Fruit fly (Drosophila melanogaster): ENCODE results near the gene CG8173.

Gene CG8173

DNA sequence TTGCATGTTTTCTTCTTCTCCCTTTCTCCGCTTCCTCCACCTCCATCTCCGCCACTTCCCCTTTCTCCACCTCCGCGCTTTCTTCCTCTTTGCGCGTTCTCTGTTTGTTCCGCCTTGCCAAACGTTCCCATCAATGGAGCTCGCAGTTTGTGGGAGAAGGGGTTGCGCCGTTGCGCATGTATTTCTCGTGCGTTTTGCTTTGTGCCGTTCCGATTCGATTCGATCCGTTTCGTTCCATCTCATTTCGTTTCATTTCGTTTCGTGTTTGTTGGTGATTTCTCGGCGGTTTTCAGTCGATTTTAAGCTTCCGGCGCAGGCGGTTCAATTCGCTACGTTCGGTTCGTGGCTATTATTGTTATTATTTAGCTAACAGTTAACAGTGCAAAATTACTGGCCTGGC is 13.5 kb upstream of the CG8173 start:
- no peak for TF ChIP-seq CG8478 (optimal IDR thresholded peaks at IDR 0.05)
- no peak for TF ChIP-seq psq (optimal IDR thresholded peaks at IDR 0.05)
- no peak for TF ChIP-seq EcR (GFP tag; optimal IDR thresholded peaks at IDR 0.05)
- no peak for TF ChIP-seq Dll (optimal IDR thresholded peaks at IDR 0.05)
- no peak for TF ChIP-seq usp (GFP tag; optimal IDR thresholded peaks at IDR 0.05)
- no peak for TF ChIP-seq pan (optimal IDR thresholded peaks at IDR 0.05)

dm6 chrX:17720261-17721052 is 11.0 kb upstream of the CG8173 start:
- TF ChIP-seq pan (optimal IDR thresholded peaks at IDR 0.05), result no peak
- TF ChIP-seq CG8478 (optimal IDR thresholded peaks at IDR 0.05), result no peak
- no peak for TF ChIP-seq EcR (GFP tag; optimal IDR thresholded peaks at IDR 0.05)
- no peak for TF ChIP-seq Dll (optimal IDR thresholded peaks at IDR 0.05)
- no peak for TF ChIP-seq psq (optimal IDR thresholded peaks at IDR 0.05)
- TF ChIP-seq usp (GFP tag; optimal IDR thresholded peaks at IDR 0.05), result no peak

DNA sequence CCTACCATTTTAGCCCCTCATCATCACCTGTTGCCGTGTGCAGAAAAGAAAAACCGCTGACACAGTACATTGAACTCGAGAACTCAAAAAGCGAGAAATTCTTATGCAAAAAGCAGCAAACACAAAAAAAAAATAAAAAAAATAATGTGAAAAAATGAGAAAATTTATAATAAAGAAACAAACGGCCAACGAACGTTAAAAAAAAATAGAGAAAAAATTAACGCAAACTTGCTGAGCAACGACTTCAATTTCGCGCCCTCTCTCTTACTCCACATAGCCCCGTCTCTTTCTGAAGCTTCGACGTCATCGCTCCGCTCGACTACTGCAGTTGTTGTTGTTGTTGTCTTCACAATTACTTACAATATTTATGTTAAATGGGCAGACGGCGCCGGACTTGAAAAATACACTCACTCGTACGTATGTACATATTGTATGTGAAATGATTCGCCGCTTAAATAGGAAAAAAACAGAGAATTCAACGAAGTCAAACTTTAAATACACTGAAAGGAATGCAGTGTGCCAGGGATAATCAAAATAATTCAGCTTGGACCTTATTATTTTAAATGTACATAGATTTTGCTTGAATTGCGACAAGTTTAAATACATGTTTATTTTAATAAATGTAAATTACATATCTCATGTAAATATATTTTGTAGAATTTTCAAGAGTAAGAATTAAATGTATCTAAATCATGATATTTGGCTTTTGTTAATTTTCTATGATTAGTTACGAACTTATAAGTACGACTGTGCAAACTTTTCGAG is 9.7 kb upstream of the CG8173 start:
- TF ChIP-seq CG8478 (optimal IDR thresholded peaks at IDR 0.05) (no peak), psq (optimal IDR thresholded peaks at IDR 0.05) (no peak), usp (GFP tag; optimal IDR thresholded peaks at IDR 0.05) (no peak), Dll (optimal IDR thresholded peaks at IDR 0.05) (no peak), pan (optimal IDR thresholded peaks at IDR 0.05) (no peak), EcR (GFP tag; optimal IDR thresholded peaks at IDR 0.05) (no peak)

dm6 chrX:17718423-17718822 is 9.0 kb upstream of the CG8173 start:
- no peak for TF ChIP-seq EcR (GFP tag; optimal IDR thresholded peaks at IDR 0.05)
- TF ChIP-seq CG8478 (optimal IDR thresholded peaks at IDR 0.05), result no peak
- TF ChIP-seq Dll (optimal IDR thresholded peaks at IDR 0.05), result no peak
- TF ChIP-seq pan (optimal IDR thresholded peaks at IDR 0.05), result no peak
- no peak for TF ChIP-seq usp (GFP tag; optimal IDR thresholded peaks at IDR 0.05)
- no peak for TF ChIP-seq psq (optimal IDR thresholded peaks at IDR 0.05)

DNA sequence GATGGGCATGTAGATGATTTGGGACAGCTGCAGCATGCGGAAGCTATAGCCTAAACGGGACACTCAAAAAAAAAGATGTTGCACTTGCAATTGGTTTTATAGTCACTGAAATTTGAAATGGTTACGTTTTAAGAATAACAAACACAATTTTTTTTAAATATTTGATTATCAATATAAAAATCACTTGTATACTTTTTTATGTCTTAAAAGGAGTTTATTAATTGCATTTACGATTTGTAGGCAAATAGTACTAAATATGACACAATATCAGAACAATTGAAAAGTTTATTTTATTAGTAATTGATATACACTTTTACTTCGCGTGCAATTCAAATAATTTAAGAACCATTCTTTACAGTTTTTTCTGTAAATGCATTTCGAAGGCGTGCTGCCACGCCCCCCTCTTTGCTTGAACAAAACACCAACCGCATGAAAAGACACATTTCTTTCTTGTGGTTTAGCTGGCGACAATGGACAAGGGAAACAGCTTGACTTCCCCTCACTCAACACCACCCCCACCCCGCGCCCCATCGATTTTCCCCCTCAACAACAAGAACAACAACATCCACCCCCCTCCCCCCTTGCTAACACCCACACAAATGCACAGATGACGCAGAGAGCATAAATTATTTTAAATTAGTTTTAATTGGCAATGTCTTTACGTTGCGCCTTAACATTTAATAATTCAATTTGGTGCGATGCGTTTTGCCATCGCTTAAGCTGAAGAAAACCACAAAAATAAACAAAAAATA is 7.5 kb upstream of the CG8173 start:
- TF ChIP-seq usp (GFP tag; optimal IDR thresholded peaks at IDR 0.05) (no peak), pan (optimal IDR thresholded peaks at IDR 0.05) (no peak), CG8478 (optimal IDR thresholded peaks at IDR 0.05) (no peak), psq (optimal IDR thresholded peaks at IDR 0.05) (no peak), EcR (GFP tag; optimal IDR thresholded peaks at IDR 0.05) (no peak), Dll (optimal IDR thresholded peaks at IDR 0.05) (no peak)

DNA sequence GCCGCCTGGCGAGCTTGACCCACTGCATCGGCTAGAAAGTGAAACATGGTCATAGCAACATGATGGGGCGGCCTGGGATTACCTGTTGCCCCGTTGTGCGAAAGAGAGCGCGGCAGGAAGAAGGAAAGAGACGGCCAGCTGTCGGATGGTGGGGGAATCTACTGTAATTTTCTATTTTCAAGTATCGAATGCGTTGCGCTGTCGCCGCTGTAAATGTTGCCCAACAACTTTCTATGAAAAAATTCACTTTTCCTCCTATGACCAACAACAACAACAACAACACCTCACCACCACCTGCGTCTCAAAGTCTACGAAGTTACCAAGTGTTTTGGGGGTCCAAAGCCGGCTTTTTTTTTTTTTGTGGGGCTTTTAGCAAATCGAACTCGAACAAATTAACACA is 5.5 kb upstream of the CG8173 start:
- TF ChIP-seq usp (GFP tag; optimal IDR thresholded peaks at IDR 0.05) (no peak), psq (optimal IDR thresholded peaks at IDR 0.05) (no peak), Dll (optimal IDR thresholded peaks at IDR 0.05) (no peak), EcR (GFP tag; optimal IDR thresholded peaks at IDR 0.05) (no peak), CG8478 (optimal IDR thresholded peaks at IDR 0.05) (no peak), pan (optimal IDR thresholded peaks at IDR 0.05) (no peak)

- TF ChIP-seq pan (optimal IDR thresholded peaks at IDR 0.05), result no peak
- no peak for TF ChIP-seq Dll (optimal IDR thresholded peaks at IDR 0.05)
- TF ChIP-seq psq (optimal IDR thresholded peaks at IDR 0.05), result no peak
- no peak for TF ChIP-seq usp (GFP tag; optimal IDR thresholded peaks at IDR 0.05)
- TF ChIP-seq EcR (GFP tag; optimal IDR thresholded peaks at IDR 0.05), result no peak
- no peak for TF ChIP-seq CG8478 (optimal IDR thresholded peaks at IDR 0.05)
Observed at dm6 chrX:17713740-17714135, 4.3 kb upstream of the CG8173 start.

dm6 chrX:17712995-17713739 is 3.7 kb upstream of the CG8173 start:
- TF ChIP-seq Dll (optimal IDR thresholded peaks at IDR 0.05) (no peak), EcR (GFP tag; optimal IDR thresholded peaks at IDR 0.05) (no peak), CG8478 (optimal IDR thresholded peaks at IDR 0.05) (no peak), psq (optimal IDR thresholded peaks at IDR 0.05) (no peak), usp (GFP tag; optimal IDR thresholded peaks at IDR 0.05) (no peak), pan (optimal IDR thresholded peaks at IDR 0.05) (no peak)

DNA sequence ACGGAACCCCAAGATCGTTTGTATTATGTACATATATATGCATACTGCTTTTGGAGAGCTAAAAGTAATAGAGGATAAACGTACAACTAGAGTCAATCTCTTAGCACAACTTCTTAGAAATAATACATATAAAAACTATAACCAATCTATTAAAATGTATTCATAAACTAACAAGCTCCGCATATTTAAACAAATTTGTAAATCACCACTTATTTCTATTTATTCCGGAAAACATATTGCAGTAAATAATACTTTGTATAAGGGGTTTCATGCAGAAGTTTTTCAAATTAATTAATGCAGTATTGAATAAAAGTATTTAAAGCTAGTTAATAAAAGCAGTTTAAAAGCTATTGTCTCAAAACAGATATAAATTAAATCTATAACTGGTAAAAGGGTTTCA is 3.0 kb upstream of the CG8173 start:
- TF ChIP-seq Dll (optimal IDR thresholded peaks at IDR 0.05), result no peak
- no peak for TF ChIP-seq pan (optimal IDR thresholded peaks at IDR 0.05)

dm6 chrX:17711916-17712315 is 2.5 kb upstream of the CG8173 start:
- no peak for TF ChIP-seq Dll (optimal IDR thresholded peaks at IDR 0.05)
- no peak for TF ChIP-seq CG8478 (optimal IDR thresholded peaks at IDR 0.05)
- no peak for TF ChIP-seq usp (GFP tag; optimal IDR thresholded peaks at IDR 0.05)

- no peak for TF ChIP-seq pan (optimal IDR thresholded peaks at IDR 0.05)
- no peak for TF ChIP-seq CG8478 (optimal IDR thresholded peaks at IDR 0.05)
- TF ChIP-seq EcR (GFP tag; optimal IDR thresholded peaks at IDR 0.05), result no peak
- no peak for TF ChIP-seq usp (GFP tag; optimal IDR thresholded peaks at IDR 0.05)
- TF ChIP-seq Dll (optimal IDR thresholded peaks at IDR 0.05), result no peak
- TF ChIP-seq psq (optimal IDR thresholded peaks at IDR 0.05), result no peak
Observed at dm6 chrX:17710273-17711085, 1.0 kb upstream of the CG8173 start.

All from whole organism.